Worm (Caenorhabditis elegans): Measurements from ENCODE around the gene sdz-8.
A peak's percentile ranks its signal among the peaks of the same experiment; 100 is the strongest.

ce11 chrV:11521448-11521847 is 5.5 kb upstream of the sdz-8 start, which contains the start of gene pafo-1:
- TF ChIP-seq nhr-12 (tag; optimal IDR thresholded peaks at IDR 0.05) (no peak), unc-62 (GFP tag; optimal IDR thresholded peaks at IDR 0.05) (no peak), ztf-11 (tag; optimal IDR thresholded peaks at IDR 0.05) (no peak), snpc-4 (tag; optimal IDR thresholded peaks at IDR 0.05) (no peak), zip-8 (tag; optimal IDR thresholded peaks at IDR 0.05) (no peak), pha-4 (tag; optimal IDR thresholded peaks at IDR 0.05) (peak; percentile 70), blmp-1 (tag; optimal IDR thresholded peaks at IDR 0.05) (no peak), lin-13 (tag; optimal IDR thresholded peaks at IDR 0.05) (peak; percentile 87)
